Worm (Caenorhabditis elegans): Measurements from ENCODE around the gene T12C9.7.

Gene T12C9.7

DNA sequence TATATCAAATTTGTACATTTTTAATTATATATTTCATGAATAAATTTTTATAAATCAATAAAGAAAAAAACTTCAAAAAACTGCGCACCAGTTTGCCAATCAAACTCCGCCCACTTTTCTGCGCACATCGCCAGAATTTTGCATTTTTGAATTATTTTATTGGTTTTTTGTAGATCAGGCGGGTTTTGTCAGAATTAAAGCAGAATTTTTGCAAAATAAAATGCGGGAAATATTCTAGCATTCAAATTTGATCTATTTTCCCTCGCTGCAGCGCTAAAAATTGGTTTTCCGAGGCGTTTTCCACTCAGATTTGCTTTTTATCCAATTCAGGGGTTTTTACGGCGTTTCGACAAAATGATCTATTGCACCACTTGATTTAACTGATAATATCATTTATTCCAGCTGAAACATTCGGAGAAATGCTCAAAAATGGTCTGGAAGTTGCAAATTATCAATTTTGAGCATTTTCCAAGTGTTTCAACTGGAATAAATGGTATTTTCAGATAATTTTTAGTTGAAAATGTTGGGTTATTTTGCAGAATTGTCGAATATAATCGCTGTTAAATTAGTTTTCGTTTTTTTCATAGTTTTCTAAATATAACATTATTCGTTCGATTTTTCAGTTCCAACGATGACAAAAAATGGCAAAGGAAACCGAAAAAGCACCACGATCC is 10.4 kb upstream of the T12C9.7 start, which contains the start of gene W06B4.1:
W06B4.1 (plus strand) TSS at position 624 of the 674 bp plus-strand sequence.
- no peak for TF ChIP-seq nhr-77 (tag; optimal IDR thresholded peaks at IDR 0.05)

DNA sequence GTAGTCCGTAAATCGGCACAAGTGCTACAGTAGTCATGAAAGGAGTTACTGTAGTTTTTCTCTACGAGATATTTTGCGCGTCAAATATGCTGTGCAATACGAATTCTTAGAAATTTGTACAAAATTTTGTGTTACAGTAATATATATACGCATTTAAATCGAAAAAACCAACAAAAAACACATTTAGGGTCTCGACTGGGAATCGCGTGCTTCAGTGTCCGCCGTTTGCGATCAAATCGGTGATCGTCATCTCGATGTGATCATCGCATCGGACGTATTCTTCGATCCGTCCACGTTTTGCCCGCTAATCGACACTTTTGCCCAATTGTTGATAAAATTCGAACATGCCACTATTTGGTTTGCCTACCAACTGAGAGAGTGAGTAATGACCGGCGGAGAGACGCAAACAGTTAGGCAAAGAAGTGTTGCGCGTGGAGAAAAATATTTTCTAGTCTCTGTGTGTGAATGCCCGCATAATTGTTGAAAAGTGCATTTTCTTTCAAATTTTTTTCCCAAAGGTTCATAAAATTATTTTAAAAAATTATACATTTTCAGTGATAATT is 8.2 kb upstream of the T12C9.7 start:
- TF ChIP-seq pqm-1 (tag; optimal IDR thresholded peaks at IDR 0.05) (peak; percentile 52), nhr-25 (tag; optimal IDR thresholded peaks at IDR 0.05) (no peak), ceh-9 (tag; optimal IDR thresholded peaks at IDR 0.05) (no peak), pha-4 (tag; optimal IDR thresholded peaks at IDR 0.05) (peak; percentile 31)

DNA sequence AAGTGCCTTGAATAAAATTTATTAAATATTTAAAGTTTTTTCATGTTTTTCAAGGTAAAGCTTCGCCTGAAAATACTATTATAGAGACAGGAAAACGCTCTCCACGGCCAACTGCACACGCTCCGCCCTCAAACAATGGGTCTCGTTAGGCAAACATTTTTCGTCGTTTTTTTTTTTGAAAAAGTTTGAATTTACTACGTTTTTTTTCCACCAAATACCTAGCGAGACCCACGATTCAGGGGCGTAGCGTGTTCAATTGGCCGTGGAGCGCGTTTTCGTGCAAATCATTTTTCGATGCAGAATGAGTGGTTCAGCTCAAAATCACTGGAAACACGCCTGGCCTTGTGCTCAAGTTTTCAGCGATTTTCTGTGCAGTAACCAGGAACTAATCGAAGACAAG is 7.1 kb upstream of the T12C9.7 start, which contains the start of gene W06B4.2:
W06B4.2 (plus strand) TSS at position 301 of the 400 bp plus-strand sequence.
- TF ChIP-seq lsy-12 (tag; optimal IDR thresholded peaks at IDR 0.05) (no peak), R02D3.7 (tag; optimal IDR thresholded peaks at IDR 0.05) (no peak), egl-27 (tag; optimal IDR thresholded peaks at IDR 0.05) (no peak), ama-1 (optimal IDR thresholded peaks at IDR 0.05) (no peak), pha-4 (tag; optimal IDR thresholded peaks at IDR 0.05) (no peak), skn-1 (tag; optimal IDR thresholded peaks at IDR 0.05) (no peak), nhr-67 (tag; optimal IDR thresholded peaks at IDR 0.05) (no peak), ceh-16 (tag; optimal IDR thresholded peaks at IDR 0.05) (no peak), fos-1 (tag; optimal IDR thresholded peaks at IDR 0.05) (no peak), nhr-76 (tag; optimal IDR thresholded peaks at IDR 0.05) (no peak), daf-12 (tag; optimal IDR thresholded peaks at IDR 0.05) (no peak), lin-15B (tag; optimal IDR thresholded peaks at IDR 0.05) (no peak), ztf-4 (tag; optimal IDR thresholded peaks at IDR 0.05) (no peak), eor-1 (tag; optimal IDR thresholded peaks at IDR 0.05) (no peak), elt-1 (tag; optimal IDR thresholded peaks at IDR 0.05) (no peak), aly-2 (tag; optimal IDR thresholded peaks at IDR 0.05) (no peak), egl-5 (tag; optimal IDR thresholded peaks at IDR 0.05) (no peak), elt-2 (tag; optimal IDR thresholded peaks at IDR 0.05) (no peak)

DNA sequence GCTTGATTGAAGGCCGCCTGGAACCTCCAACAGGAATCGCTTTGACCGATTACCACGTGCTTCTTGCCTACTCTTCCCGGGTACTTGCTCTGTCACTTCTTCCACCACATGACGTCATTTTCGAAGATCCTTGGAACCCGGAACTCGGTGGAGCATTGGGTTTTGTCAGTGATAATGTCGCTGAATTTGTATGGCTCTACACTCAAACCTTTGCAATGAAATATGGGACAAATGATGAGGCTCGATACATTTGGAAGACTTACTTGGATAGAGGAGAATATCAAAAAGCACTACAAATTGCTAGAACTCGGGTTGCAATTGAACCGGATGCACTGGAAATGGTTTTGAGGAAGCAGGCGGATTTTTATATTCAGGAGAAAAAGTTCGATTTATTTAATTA is 2.1 kb upstream of the T12C9.7 start:
- TF ChIP-seq lsy-12 (tag; optimal IDR thresholded peaks at IDR 0.05) (no peak), nhr-237 (tag; optimal IDR thresholded peaks at IDR 0.05) (no peak), eor-1 (tag; optimal IDR thresholded peaks at IDR 0.05) (no peak), ztf-4 (tag; optimal IDR thresholded peaks at IDR 0.05) (no peak), unc-39 (tag; optimal IDR thresholded peaks at IDR 0.05) (no peak), lin-39 (tag; optimal IDR thresholded peaks at IDR 0.05) (no peak), ceh-16 (tag; optimal IDR thresholded peaks at IDR 0.05) (no peak), skn-1 (tag; optimal IDR thresholded peaks at IDR 0.05) (no peak), elt-2 (tag; optimal IDR thresholded peaks at IDR 0.05) (no peak), egl-27 (tag; optimal IDR thresholded peaks at IDR 0.05) (no peak), R02D3.7 (tag; optimal IDR thresholded peaks at IDR 0.05) (no peak), nfya-1 (tag; optimal IDR thresholded peaks at IDR 0.05; ENCODE audit: insufficient read depth) (no peak), ceh-28 (tag; optimal IDR thresholded peaks at IDR 0.05) (no peak)

DNA sequence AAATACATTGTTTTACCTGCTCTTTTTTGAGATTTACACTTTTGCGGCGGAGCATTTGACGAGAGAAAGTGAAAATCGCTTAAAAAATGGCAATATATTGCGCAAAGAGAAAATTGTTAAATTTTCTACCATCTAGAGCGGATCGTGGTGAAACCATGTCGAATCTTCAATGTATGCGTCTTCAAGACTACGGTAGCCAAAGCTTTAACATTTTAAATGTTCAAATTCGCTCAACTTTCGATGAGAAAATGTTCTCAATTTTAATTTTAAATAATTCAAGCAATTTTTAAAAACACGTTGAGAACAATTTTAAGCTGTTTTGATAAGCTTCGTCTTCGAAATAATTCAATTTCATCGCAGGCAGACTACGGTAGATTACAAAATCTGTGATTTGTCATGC is 454 bp downstream of the T12C9.7 start:
- TF ChIP-seq nhr-25 (tag; optimal IDR thresholded peaks at IDR 0.05), result no peak

DNA sequence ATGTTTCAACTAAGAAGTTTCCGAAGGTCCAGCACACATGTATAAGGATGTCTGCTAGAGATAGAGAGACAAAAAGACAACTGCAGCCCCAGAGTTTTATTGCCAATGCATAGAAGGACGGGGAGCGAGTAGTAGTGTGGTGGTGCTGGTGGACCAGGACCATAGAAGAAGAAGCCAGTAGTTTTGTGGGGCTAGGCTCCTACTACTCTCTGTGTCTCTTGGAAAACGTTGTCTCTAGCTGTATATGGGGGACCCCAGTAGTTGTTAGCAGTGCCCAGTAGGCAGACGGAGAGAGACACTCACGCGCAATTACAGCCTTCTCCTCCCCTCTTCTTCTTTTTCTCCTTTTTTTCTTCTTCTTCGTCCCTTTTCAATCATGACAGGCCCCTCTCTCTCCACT is 4.7 kb downstream of the T12C9.7 start:
- TF ChIP-seq snpc-4 (tag; optimal IDR thresholded peaks at IDR 0.05) (no peak), fkh-2 (tag; optimal IDR thresholded peaks at IDR 0.05) (no peak), ceh-82 (tag; optimal IDR thresholded peaks at IDR 0.05) (no peak), jun-1 (tag; optimal IDR thresholded peaks at IDR 0.05) (no peak), hmg-11 (tag; optimal IDR thresholded peaks at IDR 0.05) (peak; percentile 87), nfya-1 (tag; optimal IDR thresholded peaks at IDR 0.05; ENCODE audit: insufficient read depth) (peak; percentile 65), elt-3 (tag; optimal IDR thresholded peaks at IDR 0.05) (no peak), nhr-11 (tag; optimal IDR thresholded peaks at IDR 0.05) (no peak), fos-1 (tag; optimal IDR thresholded peaks at IDR 0.05) (no peak), elt-1 (tag; optimal IDR thresholded peaks at IDR 0.05) (no peak), nhr-25 (tag; optimal IDR thresholded peaks at IDR 0.05) (no peak), nhr-77 (tag; optimal IDR thresholded peaks at IDR 0.05) (no peak), lin-39 (tag; optimal IDR thresholded peaks at IDR 0.05) (peak; percentile 70), ZK546.5 (tag; optimal IDR thresholded peaks at IDR 0.05) (no peak), pha-4 (tag; optimal IDR thresholded peaks at IDR 0.05) (no peak), mdl-1 (tag; optimal IDR thresholded peaks at IDR 0.05) (no peak), skn-1 (tag; optimal IDR thresholded peaks at IDR 0.05) (no peak), nhr-67 (tag; optimal IDR thresholded peaks at IDR 0.05) (no peak), ceh-16 (tag; optimal IDR thresholded peaks at IDR 0.05) (no peak), egl-27 (tag; optimal IDR thresholded peaks at IDR 0.05) (no peak), ztf-11 (tag; optimal IDR thresholded peaks at IDR 0.05) (no peak), nhr-76 (tag; optimal IDR thresholded peaks at IDR 0.05) (no peak)

Measured in whole organism, L3 larva.